Fruit fly (Drosophila melanogaster) whole organism, embryonic: ENCODE results near the gene CG11898.

Source experiments
- Aef1 ChIP-seq: fragments of 200-800 bp; sonication (Bioruptor generic); IDR thresholded peaks from 3 replicates; pipeline ENCODE4 v1.3.6; 2022; ENCODE audit warnings: missing biosample characterization, missing genetic modification characterization
- Awh ChIP-seq: fragments of 200-800 bp; sonication (Bioruptor generic); IDR thresholded peaks from 2 replicates; pipeline ENCODE4, ENCODE4 v1.3.6; 2022; ENCODE audit warnings: missing biosample characterization, missing genetic modification characterization
- B-H1 ChIP-seq: fragments of 200-800 bp; sonication (Bioruptor generic); IDR thresholded peaks from 3 replicates; pipeline ENCODE4 v1.3.6; 2022; ENCODE audit warnings: missing biosample characterization, missing genetic modification characterization
- BtbVII ChIP-seq: fragments of 200-800 bp; sonication (Bioruptor generic); optimal IDR thresholded peaks from 3 replicates; lab custom pipeline; 2017; ENCODE audit warnings: missing biosample characterization, mild to moderate bottlenecking, missing genetic modification characterization
- CG10147 ChIP-seq: fragments of 200-800 bp; sonication (Bioruptor generic); optimal IDR thresholded peaks from 2 replicates; lab custom pipeline; 2019; ENCODE audit warnings: missing biosample characterization, mild to moderate bottlenecking, missing genetic modification characterization, moderate library complexity
- CG10366 ChIP-seq: fragments of 200-800 bp; sonication (Bioruptor generic); IDR thresholded peaks from 2 replicates; pipeline ENCODE4 v1.3.6; 2022; ENCODE audit warnings: missing biosample characterization, missing genetic modification characterization
- CG10654 ChIP-seq: fragments of 200-800 bp; sonication (Bioruptor generic); optimal IDR thresholded peaks from 2 replicates; lab custom pipeline; 2016; ENCODE audit warnings: missing biosample characterization, missing genetic modification characterization
- CG17359 ChIP-seq: fragments of 200-800 bp; sonication (Bioruptor generic); optimal IDR thresholded peaks from 3 replicates; lab custom pipeline; 2018; ENCODE audit warnings: missing biosample characterization, mild to moderate bottlenecking, missing genetic modification characterization, moderate library complexity
- CG17361 ChIP-seq: fragments of 200-800 bp; sonication (Bioruptor generic); IDR thresholded peaks from 3 replicates; pipeline ENCODE4 v1.3.6; 2022; ENCODE audit warnings: missing biosample characterization, missing genetic modification characterization
- CG2678 ChIP-seq: fragments of 200-800 bp; sonication (Bioruptor generic); optimal IDR thresholded peaks from 3 replicates; lab custom pipeline; 2019; ENCODE audit warnings: missing biosample characterization, mild to moderate bottlenecking, missing genetic modification characterization, moderate library complexity
- CG30403 ChIP-seq: fragments of 200-800 bp; sonication (Bioruptor generic); optimal IDR thresholded peaks from 3 replicates; lab custom pipeline; 2016; ENCODE audit warnings: missing biosample characterization, missing genetic modification characterization
- CG31224 ChIP-seq: fragments of 200-800 bp; sonication (Bioruptor generic); IDR thresholded peaks from 2 replicates; pipeline ENCODE4 v1.3.6; 2022; ENCODE audit warnings: missing biosample characterization, missing genetic modification characterization
- CG34422 ChIP-seq: fragments of 200-800 bp; sonication (Bioruptor generic); IDR thresholded peaks from 3 replicates; pipeline ENCODE4 v1.3.6; 2022; ENCODE audit warnings: missing biosample characterization, missing genetic modification characterization
- CG4707 ChIP-seq: fragments of 200-800 bp; sonication (Bioruptor generic); optimal IDR thresholded peaks from 2 replicates; lab custom pipeline; 2018; ENCODE audit warnings: missing biosample characterization, mild to moderate bottlenecking, missing genetic modification characterization, moderate library complexity
- CG6175 ChIP-seq: fragments of 200-800 bp; sonication (Bioruptor generic); IDR thresholded peaks from 3 replicates; pipeline ENCODE4 v1.3.6; 2022; ENCODE audit warnings: missing biosample characterization, missing genetic modification characterization
- CG7745 ChIP-seq: fragments of 200-800 bp; sonication (Bioruptor generic); optimal IDR thresholded peaks from 2 replicates; lab custom pipeline; 2018; ENCODE audit warnings: missing biosample characterization, mild to moderate bottlenecking, missing genetic modification characterization, moderate library complexity
- CG7963 ChIP-seq: fragments of 200-800 bp; sonication (Bioruptor generic); IDR thresholded peaks from 3 replicates; pipeline ENCODE4 v1.3.6; 2022; ENCODE audit warnings: missing biosample characterization, missing genetic modification characterization; ENCODE audit not compliant: partially characterized antibody
- CG8089 ChIP-seq: fragments of 200-800 bp; sonication (Bioruptor generic); optimal IDR thresholded peaks from 3 replicates; lab custom pipeline; 2016; ENCODE audit warnings: missing biosample characterization, missing genetic modification characterization
- CG8359 ChIP-seq: fragments of 200-800 bp; sonication (Bioruptor generic); optimal IDR thresholded peaks from 2 replicates; lab custom pipeline; 2017; ENCODE audit warnings: missing biosample characterization, mild to moderate bottlenecking, missing genetic modification characterization, borderline replicate concordance
- CG9437 ChIP-seq: fragments of 200-800 bp; sonication (Bioruptor generic); optimal IDR thresholded peaks from 2 replicates; lab custom pipeline; 2018; ENCODE audit warnings: missing biosample characterization, mild to moderate bottlenecking, missing genetic modification characterization
- Chrac-16 ChIP-seq: fragments of 200-800 bp; sonication (Bioruptor generic); optimal IDR thresholded peaks from 3 replicates; lab custom pipeline; 2016; ENCODE audit warnings: missing biosample characterization, missing genetic modification characterization
- Dip3 ChIP-seq: fragments of 200-800 bp; sonication (Bioruptor generic); optimal IDR thresholded peaks from 3 replicates; lab custom pipeline; 2016; ENCODE audit warnings: missing biosample characterization, missing genetic modification characterization
- Doc2 ChIP-seq: fragments of 200-800 bp; sonication (Bioruptor generic); IDR thresholded peaks from 2 replicates; pipeline ENCODE4 v1.3.6; 2022; ENCODE audit warnings: missing biosample characterization, missing genetic modification characterization
- Drgx ChIP-seq: fragments of 200-800 bp; sonication (Bioruptor generic); IDR thresholded peaks from 2 replicates; pipeline ENCODE4 v1.3.6; 2022; ENCODE audit warnings: missing biosample characterization, missing genetic modification characterization
- Ets65A ChIP-seq: fragments of 200-800 bp; sonication (Bioruptor generic); peaks from one replicate; lab custom pipeline; 2016; ENCODE audit warnings: missing biosample characterization, missing genetic modification characterization
- H2.0 ChIP-seq: fragments of 200-800 bp; sonication (Bioruptor generic); IDR thresholded peaks from 2 replicates; pipeline ENCODE4 v1.3.6; 2022; ENCODE audit warnings: missing biosample characterization, missing genetic modification characterization
- HLH4C ChIP-seq: fragments of 200-800 bp; sonication (Bioruptor generic); IDR thresholded peaks from 3 replicates; pipeline ENCODE4 v1.3.6; 2022; ENCODE audit warnings: missing biosample characterization, missing genetic modification characterization; ENCODE audit not compliant: partially characterized antibody
- HmgD ChIP-seq: fragments of 200-800 bp; sonication (Bioruptor generic); optimal IDR thresholded peaks from 3 replicates; lab custom pipeline; 2016; ENCODE audit warnings: missing biosample characterization, missing genetic modification characterization
- Nf-YA ChIP-seq: fragments of 200-800 bp; sonication (Bioruptor generic); IDR thresholded peaks from 2 replicates; pipeline ENCODE4 v1.3.6; 2022; ENCODE audit warnings: missing biosample characterization, missing genetic modification characterization
- Nf-YC ChIP-seq: fragments of 200-800 bp; optimal IDR thresholded peaks from 3 replicates; lab custom pipeline; 2019; ENCODE audit warnings: missing biosample characterization, mild to moderate bottlenecking, missing genetic modification characterization, moderate library complexity
- Ravus ChIP-seq: fragments of 200-800 bp; sonication (Bioruptor generic); IDR thresholded peaks from 2 replicates; pipeline ENCODE4 v1.3.6; 2022; ENCODE audit warnings: missing biosample characterization, missing genetic modification characterization
- Scr ChIP-seq: fragments of 200-800 bp; sonication (Bioruptor generic); IDR thresholded peaks from 2 replicates; pipeline ENCODE4 v1.3.6; 2022; ENCODE audit warnings: missing biosample characterization, missing genetic modification characterization; ENCODE audit not compliant: partially characterized antibody
- Sox100B ChIP-seq: fragments of 200-800 bp; sonication (Bioruptor generic); optimal IDR thresholded peaks from 3 replicates; lab custom pipeline; 2018; ENCODE audit warnings: missing biosample characterization, mild to moderate bottlenecking, missing genetic modification characterization
- al ChIP-seq: fragments of 200-800 bp; sonication (Bioruptor generic); IDR thresholded peaks from 2 replicates; pipeline ENCODE4 v1.3.6; 2022; ENCODE audit warnings: missing biosample characterization, missing genetic modification characterization
- bowl ChIP-seq: fragments of 200-800 bp; sonication (Bioruptor generic); IDR thresholded peaks from 2 replicates; pipeline ENCODE4 v1.3.6; 2022; ENCODE audit warnings: missing biosample characterization, missing genetic modification characterization
- en ChIP-seq: fragments of 200-800 bp; sonication (Bioruptor generic); optimal IDR thresholded peaks from 2 replicates; lab custom pipeline; 2016; ENCODE audit warnings: missing biosample characterization, missing genetic modification characterization
- fd96Cb ChIP-seq: fragments of 200-800 bp; sonication (Bioruptor generic); optimal IDR thresholded peaks from 2 replicates; lab custom pipeline; 2018; ENCODE audit warnings: missing biosample characterization, mild to moderate bottlenecking, missing genetic modification characterization, moderate library complexity
- gce ChIP-seq: fragments of 200-800 bp; sonication (Bioruptor generic); IDR thresholded peaks from 3 replicates; pipeline ENCODE4 v1.3.6; 2022; ENCODE audit warnings: missing biosample characterization, missing genetic modification characterization
- gsb ChIP-seq: fragments of 200-800 bp; sonication (Bioruptor generic); IDR thresholded peaks from 2 replicates; pipeline ENCODE4 v1.3.6; 2022; ENCODE audit warnings: missing biosample characterization, missing genetic modification characterization
- h ChIP-seq: fragments of >200 bp; optimal IDR thresholded peaks from 2 replicates; lab custom pipeline; 2017
- hkb ChIP-seq, 2 experiments: fragments of 200-800 bp in 1 of 2; fragments of >200 bp in 1 of 2; sonication (Bioruptor generic) in 1 of 2; IDR thresholded peaks in 1 of 2; optimal IDR thresholded peaks in 1 of 2; 2 replicates each; pipeline versions ENCODE4 v1.3.6 to Lab custom; 2017 to 2022; ENCODE audit warnings: missing biosample characterization in 1 of 2, missing genetic modification characterization in 1 of 2
- insv ChIP-seq, 2 experiments: fragments of 200-800 bp; sonication (Bioruptor generic); optimal IDR thresholded peaks; 3 replicates each; lab custom pipeline; 2016 to 2018; ENCODE audit warnings: missing biosample characterization in 2 of 2, missing genetic modification characterization in 2 of 2
- inv ChIP-seq: fragments of 200-800 bp; sonication (Bioruptor generic); IDR thresholded peaks from 2 replicates; pipeline ENCODE4 v1.3.6; 2022; ENCODE audit warnings: missing biosample characterization, missing genetic modification characterization; ENCODE audit not compliant: partially characterized antibody
- mam ChIP-seq: fragments of 200-800 bp; sonication (Bioruptor generic); optimal IDR thresholded peaks from 3 replicates; lab custom pipeline; 2016; ENCODE audit warnings: missing biosample characterization, missing genetic modification characterization
- oc ChIP-seq: fragments of 200-800 bp; sonication (Bioruptor generic); optimal IDR thresholded peaks from 2 replicates; lab custom pipeline; 2018; ENCODE audit warnings: missing biosample characterization, mild to moderate bottlenecking, missing genetic modification characterization, moderate library complexity
- pan ChIP-seq, 4 experiments: fragments of >200 bp in 3 of 4; fragments of 200-800 bp in 1 of 4; sonication (Bioruptor generic) in 1 of 4; optimal IDR thresholded peaks in 3 of 4; IDR thresholded peaks in 1 of 4; 2 replicates each; pipeline versions ENCODE4 v1.3.6 to Lab custom; 2017 to 2022; ENCODE audit warnings: missing biosample characterization in 2 of 4, missing genetic modification characterization in 2 of 4, mixed read lengths in 1 of 4
- row ChIP-seq: fragments of 200-800 bp; sonication (Bioruptor generic); IDR thresholded peaks from 3 replicates; pipeline ENCODE4 v1.3.6; 2022; ENCODE audit warnings: missing biosample characterization, missing genetic modification characterization
- unc-4 ChIP-seq: fragments of 200-800 bp; sonication (Bioruptor generic); IDR thresholded peaks from 2 replicates; pipeline ENCODE4 v1.3.6; 2022; ENCODE audit warnings: missing biosample characterization, missing genetic modification characterization; ENCODE audit not compliant: partially characterized antibody

The CG11898 gene

dm6 chr3R:29122817-29123611 lies 42.4 kb upstream of the CG11898 start, which contains the start of the genes yem and Ctl2 (continued):
- TF ChIP-seq B-H1, result peak; percentile 36; the same call in 1 of the 3 replicates
- TF ChIP-seq CG8089 (GFP tag; lab: Kevin White, UChicago), result peak; percentile 63
- TF ChIP-seq CG8359, result no peak
- peak; percentile 29; the same call in 1 of the 3 replicates for TF ChIP-seq gce (GFP tag; lab: Robert Waterston, UW)
- TF ChIP-seq CG6175, result peak; percentile 69; the same call in 2 of the 3 replicates
- TF ChIP-seq Sox100B (GFP tag; lab: Kevin White, UChicago), result no peak
- peak; percentile 48 for TF ChIP-seq al (GFP tag; lab: Robert Waterston, UW)
- TF ChIP-seq Ravus, result no peak
- TF ChIP-seq Dip3 (GFP tag; lab: Kevin White, UChicago), result peak; percentile 86
- peak; percentile 34 for TF ChIP-seq en (GFP tag; lab: Kevin White, UChicago)
- TF ChIP-seq inv, result peak; percentile 19; the same call in 1 of the 2 replicates
- TF ChIP-seq Aef1 (GFP tag; lab: Robert Waterston, UW), result peak; percentile 40
- TF ChIP-seq HmgD (GFP tag; lab: Kevin White, UChicago), result peak; percentile 64
- peak; percentile 88 for TF ChIP-seq hkb (optimal IDR thresholded peaks at IDR 0.05; lab: Kevin White, UChicago)
- TF ChIP-seq hkb (GFP tag; IDR thresholded peaks at IDR 0.05; lab: Robert Waterston, UW), result no peak
- TF ChIP-seq Nf-YC (tag; lab: Kevin White, UChicago), result peak; percentile 58
- no peak for TF ChIP-seq HLH4C (GFP tag; lab: Robert Waterston, UW)
- no peak for TF ChIP-seq unc-4 (GFP tag; lab: Robert Waterston, UW)
- TF ChIP-seq CG7745 (tag; lab: Kevin White, UChicago), result peak; percentile 4
- TF ChIP-seq CG34422 (GFP tag; lab: Robert Waterston, UW), result peak; percentile 68
- peak; percentile 45 for TF ChIP-seq CG10654 (GFP tag; lab: Kevin White, UChicago)
- peak; percentile 44 for TF ChIP-seq Drgx (GFP tag; lab: Robert Waterston, UW)
- 0 out of 2 replicates have a peak, but pooled peaks have one; percentile 24 for TF ChIP-seq Awh (GFP tag; lab: Robert Waterston, UW)
- TF ChIP-seq CG30403 (GFP tag; lab: Kevin White, UChicago), result peak; percentile 92
- peak; percentile 48 for TF ChIP-seq CG10366 (GFP tag; lab: Robert Waterston, UW)
- no peak for TF ChIP-seq gsb (GFP tag; lab: Robert Waterston, UW)
- peak; percentile 83 for TF ChIP-seq mam
- TF ChIP-seq Chrac-16, result peak; percentile 71
- no peak for TF ChIP-seq bowl (GFP tag; lab: Robert Waterston, UW)
- no peak; the same call in none of the 2 replicates for TF ChIP-seq CG31224
- TF ChIP-seq fd96Cb, result peak; percentile 44
- TF ChIP-seq pan (optimal IDR thresholded peaks at IDR 0.05; lab: Kevin White, UChicago), result no peak
- peak in 1 of 2 experiments; percentile 9 for TF ChIP-seq pan (GFP tag; optimal IDR thresholded peaks at IDR 0.05 in 1 of 2, IDR thresholded peaks at IDR 0.05 in 1 of 2)
- peak; percentile 57; the same call in 1 of the 2 replicates for TF ChIP-seq H2.0
- peak; percentile 65 for TF ChIP-seq CG9437
- TF ChIP-seq Scr, result no peak
- TF ChIP-seq CG4707 (GFP tag; lab: Kevin White, UChicago), result no peak
- TF ChIP-seq CG10147 (GFP tag; lab: Kevin White, UChicago), result peak; percentile 51
- no peak for TF ChIP-seq h (lab: Kevin White, UChicago)
- TF ChIP-seq CG7963 (GFP tag; lab: Robert Waterston, UW), result no peak
- TF ChIP-seq Ets65A, result peak; percentile 99
- peak; percentile 34 for TF ChIP-seq BtbVII (GFP tag; lab: Kevin White, UChicago)
- peak; percentile 13 to 38 for TF ChIP-seq insv (GFP tag; optimal IDR thresholded peaks at IDR 0.05; lab: Kevin White, UChicago)
- 0 out of 2 replicates have a peak, but pooled peaks have one; percentile 29 for TF ChIP-seq Doc2 (GFP tag; lab: Robert Waterston, UW)
- TF ChIP-seq row (GFP tag; lab: Robert Waterston, UW), result peak; percentile 88
- TF ChIP-seq Nf-YA (GFP tag; lab: Robert Waterston, UW), result no peak
- peak; percentile 89 for TF ChIP-seq CG17361 (GFP tag; lab: Robert Waterston, UW)
- TF ChIP-seq oc (tag; lab: Kevin White, UChicago), result peak; percentile 7
- peak; percentile 59 for TF ChIP-seq CG2678 (tag; lab: Kevin White, UChicago)
- peak; percentile 11 for TF ChIP-seq CG17359 (tag; lab: Kevin White, UChicago)
